Worm (Caenorhabditis elegans) whole organism, L1 larva: ENCODE measurements around the gene agr-1.

ENCODE experiments used
- alr-1 ChIP-seq: fragments of 200-800 bp; sonication (Bioruptor generic); optimal IDR thresholded peaks from 2 replicates; lab custom pipeline; 2018; ENCODE audit warnings: borderline replicate concordance, mild to moderate bottlenecking, missing genetic modification characterization, missing compliant biosample characterization
- aly-2 ChIP-seq: fragments of 150-350 bp; optimal IDR thresholded peaks from 2 replicates; lab custom pipeline; 2014; ENCODE audit warnings: missing biosample characterization, missing genetic modification characterization
- ama-1 ChIP-seq: fragments of 150-350 bp; optimal IDR thresholded peaks from 2 replicates; lab custom pipeline; 2014
- elt-3 ChIP-seq, 6 experiments: fragments of 150-350 bp in 1 of 6; sonication (generic microtip); optimal IDR thresholded peaks; 2 replicates each; lab custom pipeline; 2017 to 2018; ENCODE audit warnings: missing biosample characterization in 6 of 6, missing genetic modification characterization in 6 of 6, inconsistent platforms in 1 of 6
- ets-5 ChIP-seq: fragments of 200-800 bp; sonication (Bioruptor generic); IDR thresholded peaks from 2 replicates; pipeline ENCODE4 v1.3.6; 2022; ENCODE audit warnings: missing genetic modification characterization, missing compliant biosample characterization
- lin-15B ChIP-seq: fragments of 150-350 bp; sonication (generic microtip); optimal IDR thresholded peaks from 3 replicates; lab custom pipeline; 2014; ENCODE audit warnings: missing biosample characterization, missing genetic modification characterization
- mdl-1 ChIP-seq, 2 experiments: fragments of 150-350 bp; optimal IDR thresholded peaks; 2 replicates each; lab custom pipeline; 2014 to 2017; ENCODE audit warnings: missing biosample characterization in 2 of 2, missing genetic modification characterization in 2 of 2, inconsistent platforms in 1 of 2
- nhr-28 ChIP-seq: fragments of 150-350 bp; optimal IDR thresholded peaks from 2 replicates; lab custom pipeline; 2014; ENCODE audit warnings: missing biosample characterization, missing genetic modification characterization
- nhr-77 ChIP-seq: fragments of 150-350 bp; optimal IDR thresholded peaks from 2 replicates; lab custom pipeline; 2014; ENCODE audit warnings: missing biosample characterization, missing genetic modification characterization
- ztf-11 ChIP-seq, 2 experiments: sonication (generic microtip); optimal IDR thresholded peaks; 2 replicates each; lab custom pipeline; 2016 to 2017; ENCODE audit warnings: missing genetic modification characterization in 2 of 2, missing biosample characterization in 1 of 2, missing compliant biosample characterization in 1 of 2

ce11 chrII:6823233-6823632 lies 48.3 kb upstream of the agr-1 start:
- TF ChIP-seq ets-5 = no peak
- peak in 1 of 2 experiments; percentile 13 for TF ChIP-seq ztf-11 (tag; optimal IDR thresholded peaks at IDR 0.05; lab: Kevin White, UChicago)
- no peak for TF ChIP-seq alr-1
- TF ChIP-seq ama-1 (lab: Kevin White, UChicago) = no peak
- no peak for TF ChIP-seq aly-2 (tag; lab: Kevin White, UChicago)
- no peak for TF ChIP-seq lin-15B (tag; lab: Kevin White, UChicago)
- TF ChIP-seq nhr-28 = no peak
- TF ChIP-seq nhr-77 (tag; lab: Kevin White, UChicago) = no peak
- TF ChIP-seq mdl-1 (tag; optimal IDR thresholded peaks at IDR 0.05; lab: Kevin White, UChicago) = no peak
- TF ChIP-seq elt-3 (tag; optimal IDR thresholded peaks at IDR 0.05; lab: Kevin White, UChicago) = no peak
